Worm (Caenorhabditis elegans): Measurements from ENCODE around the gene C04E7.3.

DNA sequence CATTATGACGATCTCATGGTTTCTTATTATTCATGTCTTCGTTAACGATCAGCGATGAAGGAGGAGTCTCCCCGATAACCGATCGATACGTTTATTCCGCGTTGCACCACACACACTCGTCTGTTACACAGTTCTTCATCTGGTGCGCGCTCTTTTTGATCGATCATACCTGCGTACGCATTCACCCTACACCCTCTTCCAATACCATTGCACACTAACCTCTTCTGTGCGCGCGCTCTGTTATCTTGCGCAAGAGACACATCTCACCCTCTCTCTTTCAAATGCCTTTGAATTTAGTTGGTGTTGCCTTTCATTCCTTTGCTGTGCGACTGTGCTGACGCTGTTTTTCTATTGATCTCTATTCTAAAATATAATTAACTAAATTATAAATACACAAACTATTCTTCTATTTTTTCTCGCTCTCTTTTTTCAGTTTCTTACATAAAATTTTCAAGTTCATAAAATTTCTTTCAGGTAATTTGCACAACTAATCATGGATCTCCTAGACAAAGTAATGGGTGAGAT is 24.8 kb upstream of the C04E7.3 start, which contains the start of gene nrde-3:
- TF ChIP-seq pha-4 (tag; optimal IDR thresholded peaks at IDR 0.05) (no peak), K09A11.1 (tag; optimal IDR thresholded peaks at IDR 0.05; ENCODE audit: insufficient read depth) (no peak), fkh-10 (GFP tag; optimal IDR thresholded peaks at IDR 0.05) (no peak), elt-4 (tag; optimal IDR thresholded peaks at IDR 0.05) (no peak), lin-11 (tag; optimal IDR thresholded peaks at IDR 0.05) (no peak), rnt-1 (tag; optimal IDR thresholded peaks at IDR 0.05) (no peak), odd-2 (tag; optimal IDR thresholded peaks at IDR 0.05) (no peak), sox-4 (tag; optimal IDR thresholded peaks at IDR 0.05) (no peak)

Measured in whole organism, late embryonic.